Fruit fly (Drosophila melanogaster): ENCODE data around the gene CG7201.
A peak's percentile ranks its signal among the peaks of the same experiment; 100 is the strongest.

DNA sequence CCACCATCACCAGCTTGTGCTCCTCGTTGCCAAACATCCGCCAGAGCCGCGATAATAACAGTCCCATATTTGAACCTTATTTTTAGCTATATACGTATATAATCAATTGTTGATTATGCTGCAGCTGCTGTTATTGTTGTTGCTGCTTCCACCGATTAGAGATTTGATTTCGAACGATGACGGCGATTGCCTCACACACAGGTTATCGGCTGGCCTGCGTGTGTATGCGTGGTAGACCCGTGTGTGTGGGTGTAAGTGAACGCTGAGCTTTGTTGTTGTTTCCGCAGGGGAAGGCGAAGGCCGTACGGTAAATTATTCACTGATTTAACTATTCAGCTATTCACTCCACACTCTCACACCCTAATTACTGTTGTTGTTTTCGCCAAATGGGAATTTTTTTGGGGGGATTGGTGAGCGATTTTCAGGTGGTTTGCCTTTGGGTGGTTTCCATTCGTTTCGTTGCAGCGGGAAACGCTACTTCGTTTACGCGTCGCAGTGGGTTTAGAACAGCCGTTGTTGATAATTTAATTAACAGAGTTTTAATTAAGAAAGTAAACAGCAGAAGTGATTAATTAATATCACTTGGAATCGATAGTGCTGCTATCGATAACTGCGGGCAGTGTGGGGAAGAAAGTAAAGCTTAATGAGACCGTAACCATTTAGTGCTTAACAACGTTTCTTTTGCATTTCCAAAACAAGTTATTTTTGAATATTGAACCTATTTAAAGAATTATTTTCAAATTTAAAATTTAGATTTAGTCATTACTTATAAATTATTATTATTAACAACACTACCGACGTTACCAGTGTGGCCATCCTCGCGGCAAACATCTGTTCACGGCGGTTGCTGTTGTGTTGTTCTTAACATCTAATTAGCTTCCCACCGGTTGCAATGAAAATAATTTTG lies 4.3 kb upstream of the CG7201 start, which contains the start of the genes Arl5 and CG13671:
- TF ChIP-seq ovo (GFP tag; optimal IDR thresholded peaks at IDR 0.05) (peak; percentile 83), Mnt (GFP tag; optimal IDR thresholded peaks at IDR 0.05) (peak; percentile 32), CG12768 (GFP tag; optimal IDR thresholded peaks at IDR 0.05) (peak; percentile 57), CG5204 (GFP tag; optimal IDR thresholded peaks at IDR 0.05) (no peak), Clk (GFP tag; optimal IDR thresholded peaks at IDR 0.05) (peak; percentile 60), Crg-1 (GFP tag; optimal IDR thresholded peaks at IDR 0.05) (peak; percentile 72)

Measured in whole organism, adult.